Worm (Caenorhabditis elegans) whole organism, midembryonic: ENCODE results near the gene F48E3.2.

Experiments used
- T22C8.4 ChIP-seq: fragments of 200-800 bp; sonication (Bioruptor generic); IDR thresholded peaks from 2 replicates; pipeline ENCODE4 v1.3.6; 2022; ENCODE audit warnings: missing genetic modification characterization, missing compliant biosample characterization
- cog-1 ChIP-seq: sonication (generic microtip); optimal IDR thresholded peaks from 2 replicates; lab custom pipeline; 2016; ENCODE audit warnings: missing genetic modification characterization, missing compliant biosample characterization
- flt-1 ChIP-seq: fragments of 200-800 bp; sonication (Bioruptor generic); IDR thresholded peaks from 2 replicates; pipeline ENCODE4 v1.3.6; 2022; ENCODE audit warnings: missing genetic modification characterization, missing compliant biosample characterization
- klf-2 ChIP-seq: fragments of 200-800 bp; sonication (Bioruptor generic); conservative IDR thresholded peaks from 2 replicates; pipeline ENCODE4 v1.3.6; 2022; ENCODE audit warnings: missing genetic modification reagents, missing genetic modification characterization, missing compliant biosample characterization
- med-1 ChIP-seq: sonication (generic microtip); optimal IDR thresholded peaks from 2 replicates; lab custom pipeline; 2017; ENCODE audit warnings: missing genetic modification characterization, mild to moderate bottlenecking, missing compliant biosample characterization, antibody characterized with exemption, missing genetic modification reagents; ENCODE audit not compliant: insufficient read depth
- ref-1 ChIP-seq: fragments of 200-800 bp; sonication (Bioruptor generic); conservative IDR thresholded peaks from 2 replicates; pipeline ENCODE4 v1.3.6; 2022; ENCODE audit warnings: missing genetic modification reagents, missing genetic modification characterization, missing compliant biosample characterization
- tab-1 ChIP-seq: fragments of 200-800 bp; sonication (Bioruptor generic); IDR thresholded peaks from 2 replicates; pipeline ENCODE4 v1.3.6; 2022; ENCODE audit warnings: missing genetic modification characterization, missing compliant biosample characterization
- ztf-23 ChIP-seq: fragments of 200-800 bp; sonication (Bioruptor generic); IDR thresholded peaks from 2 replicates; pipeline ENCODE4 v1.3.6; 2022; ENCODE audit warnings: missing genetic modification reagents, missing genetic modification characterization, missing compliant biosample characterization
- ztf-29 ChIP-seq: fragments of 200-800 bp; sonication (Bioruptor generic); IDR thresholded peaks from 2 replicates; pipeline ENCODE4 v1.3.6; 2022; ENCODE audit warnings: missing genetic modification reagents, missing genetic modification characterization, missing compliant biosample characterization

Gene F48E3.2

ce11 chrX:7493020-7493419, at the start of gene F48E3.2:
Gene F48E3.2 (minus strand): TSS chrX:7493120.
- TF ChIP-seq flt-1 (GFP tag; lab: Robert Waterston, UW) (no peak), ztf-23 (GFP tag; lab: Robert Waterston, UW) (no peak), med-1 (no peak), ref-1 (no peak), cog-1 (tag; lab: Kevin White, UChicago) (no peak), T22C8.4 (GFP tag; lab: Robert Waterston, UW) (no peak), tab-1 (GFP tag; lab: Robert Waterston, UW) (no peak), ztf-29 (GFP tag; lab: Robert Waterston, UW) (no peak), klf-2 (GFP tag; lab: Robert Waterston, UW) (no peak)

- TF ChIP-seq klf-2 (GFP tag; lab: Robert Waterston, UW) (no peak), T22C8.4 (GFP tag; lab: Robert Waterston, UW) (no peak), med-1 (no peak), tab-1 (GFP tag; lab: Robert Waterston, UW) (no peak), ref-1 (no peak), flt-1 (GFP tag; lab: Robert Waterston, UW) (no peak), cog-1 (tag; lab: Kevin White, UChicago) (no peak), ztf-29 (GFP tag; lab: Robert Waterston, UW) (no peak), ztf-23 (GFP tag; lab: Robert Waterston, UW) (no peak)
Measured at ce11 chrX:7541078-7541477, 48.2 kb upstream of the F48E3.2 start.

- no peak for TF ChIP-seq cog-1 (tag; lab: Kevin White, UChicago)
- TF ChIP-seq flt-1 (GFP tag; lab: Robert Waterston, UW), result no peak
- no peak for TF ChIP-seq T22C8.4 (GFP tag; lab: Robert Waterston, UW)
- TF ChIP-seq med-1, result no peak
- no peak for TF ChIP-seq ref-1
- no peak for TF ChIP-seq ztf-23 (GFP tag; lab: Robert Waterston, UW)
- TF ChIP-seq klf-2 (GFP tag; lab: Robert Waterston, UW), result no peak
- TF ChIP-seq tab-1 (GFP tag; lab: Robert Waterston, UW), result no peak
- TF ChIP-seq ztf-29 (GFP tag; lab: Robert Waterston, UW), result no peak
Measured at ce11 chrX:7540033-7540432, 47.1 kb upstream of the F48E3.2 start, which contains the start of gene glb-16. Gene glb-16 (minus strand): TSS chrX:7540133.

- TF ChIP-seq ztf-29 (GFP tag; lab: Robert Waterston, UW), result no peak
- TF ChIP-seq flt-1 (GFP tag; lab: Robert Waterston, UW), result no peak
- no peak for TF ChIP-seq ztf-23 (GFP tag; lab: Robert Waterston, UW)
- no peak for TF ChIP-seq tab-1 (GFP tag; lab: Robert Waterston, UW)
- no peak for TF ChIP-seq klf-2 (GFP tag; lab: Robert Waterston, UW)
- no peak for TF ChIP-seq cog-1 (tag; lab: Kevin White, UChicago)
- TF ChIP-seq ref-1, result no peak
- TF ChIP-seq med-1, result no peak
- no peak for TF ChIP-seq T22C8.4 (GFP tag; lab: Robert Waterston, UW)
Measured at ce11 chrX:7537742-7538268, 44.9 kb upstream of the F48E3.2 start, which contains the start of gene dpy-7. Gene dpy-7 (minus strand): TSS chrX:7537792.

- no peak for TF ChIP-seq ztf-23 (GFP tag; lab: Robert Waterston, UW)
- TF ChIP-seq ref-1, result no peak
- no peak for TF ChIP-seq med-1
- TF ChIP-seq tab-1 (GFP tag; lab: Robert Waterston, UW), result no peak
- no peak for TF ChIP-seq T22C8.4 (GFP tag; lab: Robert Waterston, UW)
- TF ChIP-seq klf-2 (GFP tag; lab: Robert Waterston, UW), result no peak
- TF ChIP-seq cog-1 (tag; lab: Kevin White, UChicago), result no peak
- no peak for TF ChIP-seq flt-1 (GFP tag; lab: Robert Waterston, UW)
- TF ChIP-seq ztf-29 (GFP tag; lab: Robert Waterston, UW), result no peak; the same call in 1 of the 2 replicates
Measured at ce11 chrX:7536869-7537268, 43.9 kb upstream of the F48E3.2 start.

ce11 chrX:7534454-7534853, 41.5 kb upstream of the F48E3.2 start:
- TF ChIP-seq ztf-23 (GFP tag; lab: Robert Waterston, UW) (no peak), flt-1 (GFP tag; lab: Robert Waterston, UW) (no peak), tab-1 (GFP tag; lab: Robert Waterston, UW) (no peak), ref-1 (no peak), klf-2 (GFP tag; lab: Robert Waterston, UW) (no peak), med-1 (no peak)

ce11 chrX:7532632-7533031, 39.7 kb upstream of the F48E3.2 start, which contains the start of gene ceh-14:
Gene ceh-14 (minus strand): TSS chrX:7532732.
- TF ChIP-seq klf-2 (GFP tag; lab: Robert Waterston, UW) (no peak), med-1 (no peak), ref-1 (no peak), cog-1 (tag; lab: Kevin White, UChicago) (no peak)

- TF ChIP-seq T22C8.4 (GFP tag; lab: Robert Waterston, UW) (no peak), tab-1 (GFP tag; lab: Robert Waterston, UW) (no peak), flt-1 (GFP tag; lab: Robert Waterston, UW) (no peak), klf-2 (GFP tag; lab: Robert Waterston, UW) (no peak), ztf-23 (GFP tag; lab: Robert Waterston, UW) (no peak), med-1 (no peak), cog-1 (tag; lab: Kevin White, UChicago) (no peak), ztf-29 (GFP tag; lab: Robert Waterston, UW) (no peak), ref-1 (no peak)
Measured at ce11 chrX:7525271-7525670, 32.4 kb upstream of the F48E3.2 start, which contains the start of gene F46C8.3. Gene F46C8.3 (plus strand): TSS chrX:7525571.

ce11 chrX:7523799-7524198, 30.9 kb upstream of the F48E3.2 start:
- TF ChIP-seq med-1, result no peak
- TF ChIP-seq cog-1 (tag; lab: Kevin White, UChicago), result no peak

ce11 chrX:7522595-7522994, 29.7 kb upstream of the F48E3.2 start:
- TF ChIP-seq klf-2 (GFP tag; lab: Robert Waterston, UW) (no peak), med-1 (no peak), cog-1 (tag; lab: Kevin White, UChicago) (no peak), T22C8.4 (GFP tag; lab: Robert Waterston, UW) (no peak), flt-1 (GFP tag; lab: Robert Waterston, UW) (no peak), ref-1 (no peak), tab-1 (GFP tag; lab: Robert Waterston, UW) (no peak), ztf-23 (GFP tag; lab: Robert Waterston, UW) (no peak), ztf-29 (GFP tag; lab: Robert Waterston, UW) (no peak)
